Fruit fly (Drosophila melanogaster) whole organism, prepupa: ENCODE data around the gene ND-49L.

Experiments
- CG11902 ChIP-seq: fragments of 200-800 bp; sonication (Bioruptor generic); optimal IDR thresholded peaks from 3 replicates; lab custom pipeline; 2016; ENCODE audit warnings: missing biosample characterization, missing genetic modification characterization
- Ets96B ChIP-seq: fragments of 200-800 bp; optimal IDR thresholded peaks from 2 replicates; lab custom pipeline; 2019; ENCODE audit warnings: missing biosample characterization, mild to moderate bottlenecking, missing genetic modification characterization, moderate library complexity
- Sox102F ChIP-seq: fragments of 200-800 bp; sonication (Bioruptor generic); optimal IDR thresholded peaks from 2 replicates; lab custom pipeline; 2016; ENCODE audit warnings: missing biosample characterization, mild to moderate bottlenecking, missing genetic modification characterization
- svp ChIP-seq: fragments of 200-800 bp; sonication (Bioruptor generic); peaks from one replicate; lab custom pipeline; 2016; ENCODE audit warnings: missing biosample characterization, missing genetic modification characterization
- topi ChIP-seq: fragments of 200-800 bp; sonication (Bioruptor generic); optimal IDR thresholded peaks from 3 replicates; lab custom pipeline; 2016; ENCODE audit warnings: missing biosample characterization, missing genetic modification characterization

DNA sequence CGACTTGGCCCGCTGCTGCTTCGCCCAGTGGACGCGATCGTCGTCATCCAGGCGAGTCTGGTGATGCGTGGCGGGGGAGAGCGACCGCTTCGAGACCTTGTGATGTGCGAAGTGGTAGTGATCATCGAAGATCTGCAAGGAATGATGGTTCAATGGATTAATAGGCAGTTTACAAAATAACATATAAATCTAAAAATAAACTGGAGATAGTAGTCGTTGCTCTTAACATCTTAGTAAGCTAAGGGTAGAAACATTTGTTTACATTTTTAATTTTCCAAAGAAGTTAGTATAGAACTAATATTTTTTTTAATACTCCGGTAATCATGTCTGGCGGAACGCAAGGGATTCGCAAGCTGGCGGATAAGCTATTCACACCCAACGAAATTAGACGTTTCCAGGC is at the start of gene ND-49L:
- no peak for TF ChIP-seq CG11902
- no peak for TF ChIP-seq Ets96B (tag; lab: Kevin White, UChicago)
- TF ChIP-seq svp (GFP tag; lab: Kevin White, UChicago): no peak
- no peak for TF ChIP-seq topi (GFP tag; lab: Kevin White, UChicago)
- TF ChIP-seq Sox102F (GFP tag; lab: Kevin White, UChicago): no peak
